Worm (Caenorhabditis elegans) whole organism, L3 larva: ENCODE measurements around the gene R05D3.12.

ENCODE experiments used
- snpc-4 ChIP-seq: fragments of 150-350 bp; optimal IDR thresholded peaks from 2 replicates; lab custom pipeline; 2014; ENCODE audit warnings: missing biosample characterization, missing genetic modification characterization
- tbx-2 ChIP-seq: sonication (generic microtip); optimal IDR thresholded peaks from 2 replicates; lab custom pipeline; 2016; ENCODE audit warnings: mild to moderate bottlenecking, missing genetic modification characterization, missing compliant biosample characterization

DNA sequence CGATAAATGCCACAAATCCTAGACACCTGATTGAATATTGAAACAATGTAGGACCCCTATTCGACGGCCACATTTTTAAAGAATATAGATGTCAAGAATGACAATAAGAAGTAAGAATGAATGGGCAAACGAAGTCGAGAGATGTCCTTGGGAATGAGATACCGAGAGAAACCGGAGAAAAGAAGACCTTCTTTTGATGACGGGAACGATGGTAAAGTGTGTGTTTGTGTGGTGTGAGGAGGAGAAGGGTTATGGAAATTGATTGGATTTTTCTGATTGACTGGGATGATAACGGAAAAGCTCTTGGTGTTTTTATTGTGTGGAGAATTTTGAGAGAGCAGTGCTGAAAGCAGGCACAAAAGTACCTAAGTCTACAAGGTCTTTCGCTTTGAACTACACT, 12.1 kb upstream of the R05D3.12 start, which contains the start of gene R05D3.9:
- TF ChIP-seq snpc-4 (tag; lab: Kevin White, UChicago) (no peak), tbx-2 (no peak)
